Fruit fly (Drosophila melanogaster) whole organism, embryonic: ENCODE data around the gene TotZ.
A peak's percentile ranks its signal among the peaks of the same experiment; 100 is the strongest.

Source experiments
- Bteb2 ChIP-seq: fragments of 200-800 bp; sonication (Bioruptor generic); optimal IDR thresholded peaks from 2 replicates; lab custom pipeline; 2016; ENCODE audit warnings: missing biosample characterization, missing genetic modification characterization
- C15 ChIP-seq: fragments of 200-800 bp; sonication (Bioruptor generic); IDR thresholded peaks from 3 replicates; pipeline ENCODE4 v1.3.6; 2022; ENCODE audit warnings: missing biosample characterization, missing genetic modification characterization
- CG10321 ChIP-seq: fragments of 200-800 bp; sonication (Bioruptor generic); IDR thresholded peaks from 2 replicates; pipeline ENCODE4 v1.3.6; 2022; ENCODE audit warnings: missing biosample characterization, missing genetic modification characterization
- CG11695 ChIP-seq: fragments of 200-800 bp; sonication (Bioruptor generic); IDR thresholded peaks from 3 replicates; pipeline ENCODE4 v1.3.6; 2022; ENCODE audit warnings: missing biosample characterization, missing genetic modification characterization
- CG12104 ChIP-seq: fragments of 200-800 bp; sonication (Bioruptor generic); optimal IDR thresholded peaks from 3 replicates; lab custom pipeline; 2016; ENCODE audit warnings: missing biosample characterization, missing genetic modification characterization
- CG12769 ChIP-seq: fragments of 200-800 bp; sonication (Bioruptor generic); optimal IDR thresholded peaks from 2 replicates; lab custom pipeline; 2019; ENCODE audit warnings: missing biosample characterization, mild to moderate bottlenecking, missing genetic modification characterization, moderate library complexity
- CG13287 ChIP-seq: fragments of 200-800 bp; sonication (Bioruptor generic); IDR thresholded peaks from 2 replicates; pipeline ENCODE4 v1.3.6; 2022; ENCODE audit warnings: missing biosample characterization, missing genetic modification characterization; ENCODE audit not compliant: partially characterized antibody
- CG15073 ChIP-seq: fragments of 200-800 bp; sonication (Bioruptor generic); optimal IDR thresholded peaks from 2 replicates; lab custom pipeline; 2016; ENCODE audit warnings: missing biosample characterization, missing genetic modification characterization
- CG16813 ChIP-seq: fragments of 200-800 bp; sonication (Bioruptor generic); IDR thresholded peaks from 3 replicates; pipeline ENCODE4 v1.3.6; 2022; ENCODE audit warnings: missing biosample characterization, missing genetic modification characterization; ENCODE audit not compliant: partially characterized antibody
- CG16863 ChIP-seq: fragments of 200-800 bp; sonication (Bioruptor generic); optimal IDR thresholded peaks from 3 replicates; lab custom pipeline; 2016; ENCODE audit warnings: missing biosample characterization, missing genetic modification characterization
- CG17361 ChIP-seq: fragments of 200-800 bp; sonication (Bioruptor generic); IDR thresholded peaks from 3 replicates; pipeline ENCODE4 v1.3.6; 2022; ENCODE audit warnings: missing biosample characterization, missing genetic modification characterization
- CG17568 ChIP-seq: fragments of 200-800 bp; sonication (Bioruptor generic); optimal IDR thresholded peaks from 2 replicates; lab custom pipeline; 2018; ENCODE audit warnings: missing biosample characterization, mild to moderate bottlenecking, missing genetic modification characterization, moderate library complexity
- CG18262 ChIP-seq: fragments of 200-800 bp; optimal IDR thresholded peaks from 3 replicates; lab custom pipeline; 2019; ENCODE audit warnings: missing biosample characterization, mild to moderate bottlenecking, missing genetic modification characterization, moderate library complexity
- CG2199 ChIP-seq: fragments of 200-800 bp; sonication (Bioruptor generic); IDR thresholded peaks from 3 replicates; pipeline ENCODE4 v1.3.6; 2022; ENCODE audit warnings: missing biosample characterization, missing genetic modification characterization
- CG2202 ChIP-seq: fragments of 200-800 bp; sonication (Bioruptor generic); optimal IDR thresholded peaks from 2 replicates; lab custom pipeline; 2018; ENCODE audit warnings: missing biosample characterization, mild to moderate bottlenecking, missing genetic modification characterization
- CG2712 ChIP-seq: fragments of 200-800 bp; optimal IDR thresholded peaks from 3 replicates; lab custom pipeline; 2019; ENCODE audit warnings: missing biosample characterization, mild to moderate bottlenecking, missing genetic modification characterization, moderate library complexity
- CG30431 ChIP-seq: fragments of 200-800 bp; sonication (Bioruptor generic); optimal IDR thresholded peaks from 2 replicates; lab custom pipeline; 2017; ENCODE audit warnings: missing biosample characterization, missing genetic modification characterization
- CG31365 ChIP-seq: fragments of 200-800 bp; sonication (Bioruptor generic); optimal IDR thresholded peaks from 2 replicates; lab custom pipeline; 2018; ENCODE audit warnings: missing biosample characterization, mild to moderate bottlenecking, missing genetic modification characterization
- CG31388 ChIP-seq: fragments of 200-800 bp; sonication (Bioruptor generic); optimal IDR thresholded peaks from 2 replicates; lab custom pipeline; 2016; ENCODE audit warnings: missing biosample characterization, missing genetic modification characterization
- CG3163 ChIP-seq: fragments of 200-800 bp; sonication (Bioruptor generic); optimal IDR thresholded peaks from 3 replicates; lab custom pipeline; 2016; ENCODE audit warnings: missing biosample characterization, missing genetic modification characterization
- CG4730 ChIP-seq: fragments of 200-800 bp; sonication (Bioruptor generic); IDR thresholded peaks from 2 replicates; pipeline ENCODE4 v1.3.6; 2022; ENCODE audit warnings: missing biosample characterization, missing genetic modification characterization
- CG7271 ChIP-seq: fragments of 200-800 bp; sonication (Bioruptor generic); optimal IDR thresholded peaks from 2 replicates; lab custom pipeline; 2018; ENCODE audit warnings: missing biosample characterization, mild to moderate bottlenecking, missing genetic modification characterization, moderate library complexity
- CG7372 ChIP-seq: fragments of 200-800 bp; sonication (Bioruptor generic); IDR thresholded peaks from 2 replicates; pipeline ENCODE4 v1.3.6; 2022; ENCODE audit warnings: missing biosample characterization, missing genetic modification characterization
- CG7745 ChIP-seq: fragments of 200-800 bp; sonication (Bioruptor generic); optimal IDR thresholded peaks from 2 replicates; lab custom pipeline; 2018; ENCODE audit warnings: missing biosample characterization, mild to moderate bottlenecking, missing genetic modification characterization, moderate library complexity
- CG7963 ChIP-seq: fragments of 200-800 bp; sonication (Bioruptor generic); IDR thresholded peaks from 3 replicates; pipeline ENCODE4 v1.3.6; 2022; ENCODE audit warnings: missing biosample characterization, missing genetic modification characterization; ENCODE audit not compliant: partially characterized antibody
- CG8359 ChIP-seq: fragments of 200-800 bp; sonication (Bioruptor generic); optimal IDR thresholded peaks from 2 replicates; lab custom pipeline; 2017; ENCODE audit warnings: missing biosample characterization, mild to moderate bottlenecking, missing genetic modification characterization, borderline replicate concordance
- CG8388 ChIP-seq: fragments of 200-800 bp; sonication (Bioruptor generic); optimal IDR thresholded peaks from 2 replicates; lab custom pipeline; 2019; ENCODE audit warnings: missing biosample characterization, mild to moderate bottlenecking, missing genetic modification characterization, moderate library complexity
- E2f2 ChIP-seq: fragments of 200-800 bp; sonication (Bioruptor generic); IDR thresholded peaks from 2 replicates; pipeline ENCODE4 v1.3.6; 2022; ENCODE audit warnings: missing biosample characterization, missing genetic modification characterization
- ERR ChIP-seq: fragments of 200-800 bp; sonication (Bioruptor generic); optimal IDR thresholded peaks from 2 replicates; lab custom pipeline; 2016; ENCODE audit warnings: missing biosample characterization, missing genetic modification characterization
- Fer2 ChIP-seq: fragments of 200-800 bp; sonication (Bioruptor generic); optimal IDR thresholded peaks from 2 replicates; lab custom pipeline; 2018; ENCODE audit warnings: missing biosample characterization, mild to moderate bottlenecking, missing genetic modification characterization, moderate library complexity
- Hr51 ChIP-seq, 2 experiments: fragments of 200-800 bp; sonication (Bioruptor generic); optimal IDR thresholded peaks; 2 replicates in 1 of 2; 3 replicates in 1 of 2; lab custom pipeline; 2016 to 2018; ENCODE audit warnings: missing biosample characterization in 2 of 2, missing genetic modification characterization in 2 of 2, mild to moderate bottlenecking in 1 of 2, moderate library complexity in 1 of 2
- Nf-YA ChIP-seq: fragments of 200-800 bp; sonication (Bioruptor generic); IDR thresholded peaks from 2 replicates; pipeline ENCODE4 v1.3.6; 2022; ENCODE audit warnings: missing biosample characterization, missing genetic modification characterization
- Sox100B ChIP-seq: fragments of 200-800 bp; sonication (Bioruptor generic); optimal IDR thresholded peaks from 3 replicates; lab custom pipeline; 2018; ENCODE audit warnings: missing biosample characterization, mild to moderate bottlenecking, missing genetic modification characterization
- abd-A ChIP-seq: fragments of 200-800 bp; sonication (Bioruptor generic); optimal IDR thresholded peaks from 3 replicates; lab custom pipeline; 2019; ENCODE audit warnings: missing biosample characterization, mild to moderate bottlenecking, missing genetic modification characterization, moderate library complexity
- chinmo ChIP-seq: fragments of 200-800 bp; sonication (Bioruptor generic); IDR thresholded peaks from 4 replicates; pipeline ENCODE4 v1.3.6; 2022; ENCODE audit warnings: missing biosample characterization, missing genetic modification characterization; ENCODE audit not compliant: partially characterized antibody
- dati ChIP-seq: fragments of 200-800 bp; sonication (Bioruptor generic); IDR thresholded peaks from 2 replicates; pipeline ENCODE4 v1.3.6; 2022; ENCODE audit warnings: missing biosample characterization, missing genetic modification characterization
- dm ChIP-seq: fragments of 200-800 bp; sonication (Bioruptor generic); optimal IDR thresholded peaks from 3 replicates; lab custom pipeline; 2016; ENCODE audit warnings: missing biosample characterization, missing genetic modification characterization
- en ChIP-seq: fragments of 200-800 bp; sonication (Bioruptor generic); optimal IDR thresholded peaks from 2 replicates; lab custom pipeline; 2016; ENCODE audit warnings: missing biosample characterization, missing genetic modification characterization
- ewg ChIP-seq: fragments of 200-800 bp; sonication (Bioruptor generic); optimal IDR thresholded peaks from 3 replicates; lab custom pipeline; 2017; ENCODE audit warnings: mild to moderate bottlenecking, missing biosample characterization, missing genetic modification reagents, missing genetic modification characterization
- exex ChIP-seq: fragments of 200-800 bp; sonication (Bioruptor generic); optimal IDR thresholded peaks from 4 replicates; lab custom pipeline; 2018; ENCODE audit warnings: missing biosample characterization, mild to moderate bottlenecking, missing genetic modification characterization, moderate library complexity
- lbe ChIP-seq: fragments of 200-800 bp; sonication (Bioruptor generic); optimal IDR thresholded peaks from 2 replicates; lab custom pipeline; 2016; ENCODE audit warnings: missing biosample characterization, mild to moderate bottlenecking, missing genetic modification characterization
- lmd ChIP-seq: fragments of 200-800 bp; sonication (Bioruptor generic); IDR thresholded peaks from 2 replicates; pipeline ENCODE4 v1.3.6; 2022; ENCODE audit warnings: missing biosample characterization, missing genetic modification characterization
- nerfin-1 ChIP-seq: fragments of 200-800 bp; sonication (Bioruptor generic); optimal IDR thresholded peaks from 3 replicates; lab custom pipeline; 2019; ENCODE audit warnings: missing biosample characterization, mild to moderate bottlenecking, missing genetic modification characterization, moderate library complexity
- nmo ChIP-seq: fragments of 200-800 bp; sonication (Bioruptor generic); optimal IDR thresholded peaks from 2 replicates; lab custom pipeline; 2018; ENCODE audit warnings: missing biosample characterization, mild to moderate bottlenecking, missing genetic modification characterization, moderate library complexity
- oc ChIP-seq: fragments of 200-800 bp; sonication (Bioruptor generic); optimal IDR thresholded peaks from 2 replicates; lab custom pipeline; 2018; ENCODE audit warnings: missing biosample characterization, mild to moderate bottlenecking, missing genetic modification characterization, moderate library complexity
- pfk ChIP-seq: fragments of 200-800 bp; sonication (Bioruptor generic); optimal IDR thresholded peaks from 2 replicates; lab custom pipeline; 2018; ENCODE audit warnings: missing biosample characterization, mild to moderate bottlenecking, missing genetic modification characterization, moderate library complexity
- pros ChIP-seq: fragments of 200-800 bp; sonication (Bioruptor generic); optimal IDR thresholded peaks from 3 replicates; lab custom pipeline; 2019; ENCODE audit warnings: missing biosample characterization, mild to moderate bottlenecking, missing genetic modification characterization, moderate library complexity
- pzg ChIP-seq: fragments of 200-800 bp; sonication (Bioruptor generic); optimal IDR thresholded peaks from 3 replicates; lab custom pipeline; 2018; ENCODE audit warnings: missing biosample characterization, mild to moderate bottlenecking, missing genetic modification characterization, moderate library complexity
- sd ChIP-seq: fragments of 200-800 bp; sonication (Bioruptor generic); optimal IDR thresholded peaks from 3 replicates; lab custom pipeline; 2018; ENCODE audit warnings: missing biosample characterization, mild to moderate bottlenecking, missing genetic modification characterization, moderate library complexity
- tgo ChIP-seq: fragments of 200-800 bp; sonication (Bioruptor generic); IDR thresholded peaks from 3 replicates; pipeline ENCODE4 v1.3.6; 2022; ENCODE audit warnings: missing biosample characterization, missing genetic modification characterization
- twi ChIP-seq: fragments of 200-800 bp; optimal IDR thresholded peaks from 2 replicates; lab custom pipeline; 2019; ENCODE audit warnings: missing biosample characterization, mild to moderate bottlenecking, missing genetic modification characterization, moderate library complexity

Gene TotZ

DNA sequence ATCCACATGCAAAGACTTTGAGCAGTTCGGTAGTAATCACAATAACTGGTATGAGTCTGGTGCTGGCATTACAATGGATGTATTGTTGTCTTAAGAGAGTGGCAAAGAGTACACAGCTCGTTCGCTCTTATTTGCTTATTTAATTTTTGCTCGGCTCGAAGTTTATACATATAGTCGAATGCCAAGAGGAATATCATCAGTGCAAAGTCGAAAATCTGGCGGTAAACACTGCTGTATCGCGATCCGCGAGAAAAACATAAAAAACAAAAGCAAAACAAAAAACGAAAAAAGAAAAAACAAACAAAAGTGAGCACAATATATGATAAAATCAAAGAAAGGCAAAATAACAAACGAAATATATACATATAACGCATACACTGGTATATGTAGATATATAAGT is 36.6 kb downstream of the TotZ start, which contains the start of gene hdly (continued):
- TF ChIP-seq dati (GFP tag; lab: Robert Waterston, UW) (no peak), pfk (GFP tag; lab: Kevin White, UChicago) (no peak), CG12104 (GFP tag; lab: Kevin White, UChicago) (no peak), pros (GFP tag; lab: Kevin White, UChicago) (no peak), CG17361 (GFP tag; lab: Robert Waterston, UW) (no peak), nmo (GFP tag; lab: Kevin White, UChicago) (no peak), tgo (GFP tag; lab: Robert Waterston, UW) (no peak), CG31388 (GFP tag; lab: Kevin White, UChicago) (no peak), en (GFP tag; lab: Kevin White, UChicago) (no peak), E2f2 (GFP tag; lab: Robert Waterston, UW) (no peak), CG7745 (tag; lab: Kevin White, UChicago) (no peak), CG7271 (no peak), CG10321 (no peak), Bteb2 (GFP tag; lab: Kevin White, UChicago) (no peak), Nf-YA (peak; percentile 46; the same call in 1 of the 2 replicates), C15 (GFP tag; lab: Robert Waterston, UW) (no peak), CG30431 (GFP tag; lab: Kevin White, UChicago) (no peak), CG16813 (no peak), CG3163 (GFP tag; lab: Kevin White, UChicago) (peak; percentile 91), CG8388 (GFP tag; lab: Kevin White, UChicago) (no peak), sd (tag; lab: Kevin White, UChicago) (peak; percentile 47), CG2712 (tag; lab: Kevin White, UChicago) (no peak), Fer2 (tag; lab: Kevin White, UChicago) (no peak), chinmo (GFP tag; lab: Robert Waterston, UW) (peak; percentile 78; the same call in 1 of the 4 replicates), CG13287 (GFP tag; lab: Robert Waterston, UW) (no peak), CG2199 (GFP tag; lab: Robert Waterston, UW) (no peak), ERR (GFP tag; lab: Kevin White, UChicago) (no peak), CG31365 (tag; lab: Kevin White, UChicago) (peak; percentile 23), ewg (GFP tag; lab: Kevin White, UChicago) (no peak), CG17568 (peak; percentile 45), nerfin-1 (no peak), CG8359 (GFP tag; lab: Kevin White, UChicago) (no peak), abd-A (peak; percentile 62), twi (tag; lab: Kevin White, UChicago) (no peak), Sox100B (GFP tag; lab: Kevin White, UChicago) (peak; percentile 1), CG18262 (tag; lab: Kevin White, UChicago) (no peak), pzg (GFP tag; lab: Kevin White, UChicago) (no peak), CG15073 (no peak), oc (tag; lab: Kevin White, UChicago) (no peak), CG7372 (no peak), CG2202 (tag; lab: Kevin White, UChicago) (no peak), dm (GFP tag; lab: Kevin White, UChicago) (no peak), CG4730 (GFP tag; lab: Robert Waterston, UW) (no peak), lbe (peak; percentile 92), CG16863 (no peak), exex (tag; lab: Kevin White, UChicago) (no peak), lmd (GFP tag; lab: Robert Waterston, UW) (no peak), Hr51 (GFP tag; optimal IDR thresholded peaks at IDR 0.05; lab: Kevin White, UChicago) (no peak), CG11695 (GFP tag; lab: Robert Waterston, UW) (0 out of 3 replicates have a peak, but pooled peaks have one; percentile 27), CG7963 (no peak), CG12769 (peak; percentile 2)
